Worm (Caenorhabditis elegans) whole organism, early embryonic: Measurements from ENCODE around the gene srm-5.

Experiments used
- B0310.2 ChIP-seq: sonication (generic microtip); optimal IDR thresholded peaks from 2 replicates; lab custom pipeline; 2016; ENCODE audit warnings: mild to moderate bottlenecking, missing genetic modification characterization, missing compliant biosample characterization
- F13C5.2 ChIP-seq: sonication (generic microtip); optimal IDR thresholded peaks from 2 replicates; lab custom pipeline; 2017; ENCODE audit warnings: mild to moderate bottlenecking, missing genetic modification characterization, inconsistent platforms, missing compliant biosample characterization
- aly-1 ChIP-seq: sonication (generic microtip); optimal IDR thresholded peaks from 2 replicates; lab custom pipeline; 2016; ENCODE audit warnings: missing genetic modification characterization, missing compliant biosample characterization
- ama-1 ChIP-seq: fragments of 150-350 bp; optimal IDR thresholded peaks from 2 replicates; lab custom pipeline; 2014
- ceh-13 ChIP-seq: fragments of 200-800 bp; sonication (Bioruptor generic); optimal IDR thresholded peaks from 2 replicates; lab custom pipeline; 2018; ENCODE audit warnings: mild to moderate bottlenecking, missing genetic modification characterization, missing compliant biosample characterization
- ceh-36 ChIP-seq: sonication (generic microtip); optimal IDR thresholded peaks from 2 replicates; lab custom pipeline; 2016; ENCODE audit warnings: missing genetic modification characterization, inconsistent platforms, missing compliant biosample characterization
- ets-7 ChIP-seq: sonication (generic microtip); optimal IDR thresholded peaks from 2 replicates; lab custom pipeline; 2016; ENCODE audit warnings: missing genotype, missing genetic modification characterization, missing compliant biosample characterization
- flt-1 ChIP-seq: fragments of 200-800 bp; sonication (Bioruptor generic); IDR thresholded peaks from 2 replicates; pipeline ENCODE4 v1.3.6; 2022; ENCODE audit warnings: missing genetic modification characterization, missing compliant biosample characterization
- hmbx-1 ChIP-seq: sonication (generic microtip); optimal IDR thresholded peaks from 2 replicates; lab custom pipeline; 2016; ENCODE audit warnings: mild to moderate bottlenecking, missing genetic modification characterization, missing compliant biosample characterization
- hmg-4 ChIP-seq: fragments of 200-800 bp; sonication (Bioruptor generic); optimal IDR thresholded peaks from 2 replicates; lab custom pipeline; 2018; ENCODE audit warnings: mild to moderate bottlenecking, missing genetic modification characterization, missing compliant biosample characterization
- hnd-1 ChIP-seq: sonication (generic microtip); optimal IDR thresholded peaks from 2 replicates; lab custom pipeline; 2016; ENCODE audit warnings: missing genetic modification characterization, missing compliant biosample characterization
- pes-1 ChIP-seq: fragments of 200-800 bp; sonication (Bioruptor generic); IDR thresholded peaks from 2 replicates; pipeline ENCODE4 v1.3.6; 2022; ENCODE audit warnings: missing genetic modification reagents, missing genetic modification characterization, missing compliant biosample characterization
- scrt-1 ChIP-seq: fragments of 200-800 bp; sonication (Bioruptor generic); IDR thresholded peaks from 2 replicates; pipeline ENCODE4 v1.3.6; 2022; ENCODE audit warnings: missing genetic modification characterization, missing compliant biosample characterization
- sea-1 ChIP-seq: fragments of 200-800 bp; sonication (Bioruptor generic); conservative IDR thresholded peaks from 2 replicates; pipeline ENCODE4 v1.3.6; 2022; ENCODE audit warnings: missing genetic modification characterization, missing compliant biosample characterization
- tbx-11 ChIP-seq: fragments of 200-800 bp; sonication (Bioruptor generic); IDR thresholded peaks from 2 replicates; pipeline ENCODE4 v1.3.6; 2022; ENCODE audit warnings: missing genetic modification characterization, missing compliant biosample characterization
- tbx-37 ChIP-seq: fragments of 200-800 bp; sonication (Bioruptor generic); conservative IDR thresholded peaks from 2 replicates; pipeline ENCODE4 v1.3.6; 2022; ENCODE audit warnings: missing genetic modification reagents, missing genetic modification characterization, missing compliant biosample characterization
- tra-4 ChIP-seq: sonication (generic microtip); optimal IDR thresholded peaks from 2 replicates; lab custom pipeline; 2017; ENCODE audit warnings: missing genetic modification characterization, missing compliant biosample characterization

The srm-5 gene

DNA sequence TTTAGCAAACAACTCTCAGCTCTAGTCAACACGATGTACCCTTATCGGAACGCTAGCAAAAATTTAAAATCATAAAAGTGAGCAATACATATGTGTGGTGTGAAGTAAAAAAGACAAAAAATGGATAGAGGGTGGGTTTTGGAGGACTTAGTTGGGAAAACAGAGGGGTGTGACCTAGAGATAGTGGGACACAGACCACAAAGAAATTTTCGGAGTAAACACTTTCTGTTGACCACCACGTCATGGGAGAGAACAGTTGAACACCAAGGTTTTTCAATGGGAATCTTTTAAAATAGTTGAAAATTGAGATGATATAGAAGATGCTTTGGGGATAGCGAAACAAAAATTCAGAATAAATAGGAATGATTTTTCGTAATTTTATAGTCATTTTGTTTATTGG lies 17.8 kb upstream of the srm-5 start:
- no peak for TF ChIP-seq scrt-1
- no peak for TF ChIP-seq hmg-4 (GFP tag; lab: Kevin White, UChicago)
- TF ChIP-seq F13C5.2 (tag; lab: Kevin White, UChicago): no peak
- TF ChIP-seq aly-1 (tag; lab: Kevin White, UChicago): no peak
- no peak for TF ChIP-seq sea-1 (GFP tag; lab: Robert Waterston, UW)
- no peak for TF ChIP-seq ceh-13 (GFP tag; lab: Kevin White, UChicago)
- no peak for TF ChIP-seq ama-1 (lab: Kevin White, UChicago)
- TF ChIP-seq tbx-37: no peak
- no peak for TF ChIP-seq B0310.2 (tag; lab: Kevin White, UChicago)

DNA sequence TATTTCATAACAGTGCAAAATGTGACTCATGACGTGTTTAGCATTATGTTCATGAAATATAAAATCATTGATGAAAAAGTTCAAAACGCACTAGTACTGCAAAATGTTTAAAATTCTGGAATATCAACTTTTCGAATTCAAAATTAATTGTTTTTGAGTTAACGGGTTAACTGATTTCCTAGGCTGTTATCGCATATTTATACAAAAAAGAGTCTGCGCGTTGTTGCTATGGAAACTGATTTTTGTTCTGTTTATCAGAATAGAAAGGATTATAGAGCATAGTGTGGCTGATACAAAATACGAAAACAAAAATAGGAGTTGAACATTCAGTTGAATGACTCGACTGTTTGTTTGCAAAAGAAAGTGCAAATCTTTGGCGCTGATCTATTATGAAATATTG lies 17.4 kb upstream of the srm-5 start:
- no peak for TF ChIP-seq F13C5.2 (tag; lab: Kevin White, UChicago)
- TF ChIP-seq hnd-1: no peak

DNA sequence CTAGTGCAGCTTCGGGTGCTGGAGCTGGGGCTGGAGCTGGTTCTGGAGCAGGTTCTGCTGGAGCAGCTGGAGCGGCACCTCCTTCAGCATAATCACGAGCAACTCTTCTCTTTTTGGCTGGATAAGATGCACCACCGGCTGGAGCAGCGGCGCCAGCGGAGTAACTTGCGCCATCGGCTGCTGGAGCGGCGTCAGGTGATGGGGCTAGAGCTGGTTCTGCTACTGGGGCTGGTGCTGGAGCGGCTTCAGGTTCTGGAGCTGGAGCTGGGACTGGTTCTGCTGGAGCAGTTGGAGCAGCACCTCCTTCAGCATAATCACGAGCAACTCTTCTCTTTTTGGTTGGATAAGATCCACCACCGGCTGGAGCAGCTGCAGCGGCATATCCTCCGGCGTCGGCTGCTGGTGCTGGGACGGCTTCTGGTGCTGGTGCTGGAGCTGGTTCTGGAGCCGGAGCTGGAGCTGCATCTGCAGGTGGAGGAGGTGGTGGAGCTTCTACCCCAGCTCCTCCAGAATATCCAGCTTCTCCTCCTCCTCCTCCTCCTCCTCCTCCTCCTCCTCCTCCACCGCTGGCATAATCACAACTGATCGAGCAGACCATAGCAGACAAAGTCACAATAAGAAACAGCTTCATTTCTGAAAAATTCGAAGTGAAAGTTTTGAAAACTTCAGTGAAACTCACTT lies 15.8 kb upstream of the srm-5 start, which contains the start of gene F47B8.13:
TSS of gene F47B8.13 (minus strand) at position 631 of the 681 bp plus-strand sequence.
- TF ChIP-seq B0310.2 (tag; lab: Kevin White, UChicago) (no peak), F13C5.2 (tag; lab: Kevin White, UChicago) (no peak), tbx-37 (no peak), hnd-1 (no peak), ama-1 (lab: Kevin White, UChicago) (no peak), aly-1 (tag; lab: Kevin White, UChicago) (peak; percentile 55)

- TF ChIP-seq tra-4 (tag; lab: Kevin White, UChicago): no peak
- TF ChIP-seq ets-7 (tag; lab: Kevin White, UChicago): no peak
- no peak for TF ChIP-seq tbx-11 (GFP tag; lab: Robert Waterston, UW)
- no peak for TF ChIP-seq tbx-37
- TF ChIP-seq aly-1 (tag; lab: Kevin White, UChicago): no peak
- no peak for TF ChIP-seq hmbx-1
- TF ChIP-seq ceh-36 (tag; lab: Kevin White, UChicago): no peak
- TF ChIP-seq hnd-1: no peak
- TF ChIP-seq F13C5.2 (tag; lab: Kevin White, UChicago): no peak
- TF ChIP-seq hmg-4 (GFP tag; lab: Kevin White, UChicago): no peak
These were observed 14.8 kb upstream of the srm-5 start, which contains the start of gene F47B8.14 for ce11 chrV:14320246-14320645. F47B8.14 (plus strand) TSS chrV:14320546.

DNA sequence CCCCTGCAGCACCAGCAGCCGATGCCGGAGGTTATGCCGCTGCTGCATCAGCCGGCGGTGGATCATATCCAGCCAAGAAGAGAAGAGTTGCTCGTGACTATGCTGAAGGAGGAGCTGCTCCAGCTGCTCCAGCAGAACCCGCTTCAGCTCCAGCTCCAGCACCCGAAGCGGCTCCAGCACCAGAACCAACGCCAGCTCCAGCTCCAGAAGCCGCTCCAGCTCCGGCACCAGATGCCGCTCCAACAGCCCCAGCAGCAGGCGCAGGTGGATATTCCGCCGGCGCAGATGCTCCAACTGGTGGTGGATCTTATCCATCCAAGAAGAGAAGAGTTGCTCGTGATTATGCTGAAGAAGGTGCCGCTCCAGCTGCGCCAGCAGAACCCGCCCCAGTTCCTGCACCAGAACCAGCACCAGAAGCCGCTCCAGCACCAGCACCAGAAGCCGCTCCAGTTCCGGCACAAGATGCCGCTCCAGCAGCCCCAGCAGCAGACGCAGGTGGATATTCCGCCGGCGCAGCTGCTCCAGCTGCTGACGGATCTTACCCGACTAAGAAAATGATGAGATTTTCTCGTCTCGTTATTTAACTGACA lies 14.2 kb upstream of the srm-5 start:
- TF ChIP-seq sea-1 (GFP tag; lab: Robert Waterston, UW): 0 out of 2 replicates have a peak, but pooled peaks have one; percentile 21
- no peak for TF ChIP-seq tbx-11 (GFP tag; lab: Robert Waterston, UW)

- TF ChIP-seq B0310.2 (tag; lab: Kevin White, UChicago) (no peak), F13C5.2 (tag; lab: Kevin White, UChicago) (no peak), tbx-11 (GFP tag; lab: Robert Waterston, UW) (no peak), ceh-13 (GFP tag; lab: Kevin White, UChicago) (no peak), hnd-1 (no peak), tbx-37 (no peak), ama-1 (lab: Kevin White, UChicago) (no peak), scrt-1 (no peak), sea-1 (GFP tag; lab: Robert Waterston, UW) (no peak), tra-4 (tag; lab: Kevin White, UChicago) (no peak), flt-1 (no peak), hmg-4 (GFP tag; lab: Kevin White, UChicago) (no peak), aly-1 (tag; lab: Kevin White, UChicago) (no peak), ceh-36 (tag; lab: Kevin White, UChicago) (no peak), ets-7 (tag; lab: Kevin White, UChicago) (no peak), hmbx-1 (no peak), pes-1 (no peak)
These were observed 12.3 kb upstream of the srm-5 start, which contains the start of gene F47B8.3 for ce11 chrV:14322743-14323142. F47B8.3 (minus strand) TSS chrV:14323003.

DNA sequence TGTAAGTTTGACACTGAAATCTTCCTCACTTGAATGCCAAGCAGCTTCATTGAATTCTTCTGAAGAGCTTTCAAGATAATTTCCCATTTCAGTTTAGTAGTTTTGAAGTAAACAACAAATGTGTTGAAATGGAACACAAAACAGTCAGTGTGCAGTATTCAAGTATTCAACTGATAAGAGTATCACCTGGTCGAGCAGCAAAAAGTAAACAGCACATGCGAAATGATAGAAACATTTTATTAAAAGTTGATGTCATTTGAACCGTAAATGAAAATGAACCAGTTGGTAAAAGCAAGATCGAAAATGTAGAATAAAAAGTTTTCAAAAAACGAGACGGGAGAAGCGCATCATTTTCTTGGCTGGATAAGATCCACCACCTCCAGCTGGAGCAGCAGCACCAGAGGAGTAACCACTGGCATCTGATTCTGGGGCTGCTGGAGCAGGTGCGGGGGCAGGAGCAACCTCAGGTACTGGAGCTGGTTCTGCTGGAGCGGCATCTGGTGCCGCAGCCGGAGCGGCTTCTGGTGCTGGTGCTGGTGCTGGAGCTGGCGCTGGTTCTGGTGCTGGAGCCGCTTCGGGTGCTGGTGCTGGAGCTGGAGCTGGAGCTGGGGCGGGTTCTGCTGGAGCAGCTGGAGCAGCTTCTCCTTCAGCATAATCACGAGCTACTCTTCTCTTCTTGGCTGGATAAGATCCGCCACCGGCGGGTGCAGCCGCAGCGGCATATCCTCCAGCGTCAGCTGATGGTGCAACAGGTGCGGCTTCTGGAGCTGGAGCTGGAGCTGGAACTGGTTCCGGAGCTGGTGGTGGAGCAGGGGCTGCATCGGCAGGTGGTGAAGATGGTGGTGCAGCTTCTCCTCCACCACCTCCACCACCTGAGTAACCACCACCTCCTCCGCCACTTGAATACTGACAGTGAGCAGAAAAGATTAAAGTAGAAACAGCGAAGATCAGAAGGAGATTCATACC lies 10.2 kb upstream of the srm-5 start, which contains the start of the genes F47B8.4 and F47B8.18:
TSS of gene F47B8.4 (minus strand) at position 172 of the 966 bp plus-strand sequence.
TSS of gene F47B8.18 (minus strand) at position 963 of the 966 bp plus-strand sequence.
- no peak for TF ChIP-seq flt-1
- peak; percentile 26 for TF ChIP-seq aly-1 (tag; lab: Kevin White, UChicago)

- TF ChIP-seq ama-1 (lab: Kevin White, UChicago) (no peak), ceh-13 (GFP tag; lab: Kevin White, UChicago) (no peak), tbx-37 (no peak), tra-4 (tag; lab: Kevin White, UChicago) (no peak), sea-1 (GFP tag; lab: Robert Waterston, UW) (no peak), ceh-36 (tag; lab: Kevin White, UChicago) (no peak)
These were observed 7.2 kb upstream of the srm-5 start, which contains the start of gene F47B8.5 for ce11 chrV:14327776-14328175. F47B8.5 (minus strand) TSS chrV:14327876.
